Worm (Caenorhabditis elegans) whole organism, young adult: ENCODE results near the gene F13E9.12.

Experiments used
- B0019.2 ChIP-seq: fragments of 200-800 bp; sonication (Bioruptor generic); conservative IDR thresholded peaks from 2 replicates; pipeline ENCODE4 v1.3.6; 2022; ENCODE audit warnings: missing genetic modification reagents, missing genetic modification characterization, missing compliant biosample characterization
- B0336.3 ChIP-seq: fragments of 200-800 bp; sonication (Bioruptor generic); IDR thresholded peaks from 2 replicates; pipeline ENCODE4 v1.3.6; 2022; ENCODE audit warnings: missing genetic modification characterization, missing compliant biosample characterization
- C06A6.2 ChIP-seq: fragments of 200-800 bp; sonication (Bioruptor generic); conservative IDR thresholded peaks from 2 replicates; pipeline ENCODE4 v1.3.6; 2022; ENCODE audit warnings: missing genetic modification characterization, missing compliant biosample characterization
- C17E4.6 ChIP-seq: fragments of 200-800 bp; sonication (Bioruptor generic); IDR thresholded peaks from 2 replicates; pipeline ENCODE4 v1.3.6; 2022; ENCODE audit warnings: missing genetic modification reagents, missing genetic modification characterization, missing compliant biosample characterization
- D2030.7 ChIP-seq: fragments of 200-800 bp; sonication (Bioruptor generic); IDR thresholded peaks from 2 replicates; pipeline ENCODE4 v1.3.6; 2022; ENCODE audit warnings: missing genetic modification reagents, missing genetic modification characterization, missing compliant biosample characterization
- F52B5.7 ChIP-seq: sonication (generic microtip); optimal IDR thresholded peaks from 2 replicates; lab custom pipeline; 2016; ENCODE audit warnings: mild to moderate bottlenecking, missing genetic modification characterization, missing compliant biosample characterization
- F55B11.4 ChIP-seq: sonication (generic microtip); optimal IDR thresholded peaks from 2 replicates; lab custom pipeline; 2016; ENCODE audit warnings: missing compliant biosample characterization, missing genetic modification characterization, borderline replicate concordance; ENCODE audit not compliant: insufficient read depth
- F57C9.4 ChIP-seq: sonication (generic microtip); optimal IDR thresholded peaks from 2 replicates; lab custom pipeline; 2017; ENCODE audit warnings: mild to moderate bottlenecking, missing genetic modification characterization, missing compliant biosample characterization
- T26A5.8 ChIP-seq: sonication (generic microtip); optimal IDR thresholded peaks from 2 replicates; lab custom pipeline; 2016; ENCODE audit warnings: missing genetic modification characterization, missing compliant biosample characterization
- Y53F4B.3 ChIP-seq: fragments of 200-800 bp; sonication (Bioruptor generic); IDR thresholded peaks from 2 replicates; pipeline ENCODE4 v1.3.6; 2022; ENCODE audit warnings: missing genetic modification reagents, missing genetic modification characterization, missing compliant biosample characterization
- Y53G8AR.9 ChIP-seq: fragments of 200-800 bp; sonication (Bioruptor generic); conservative IDR thresholded peaks from 2 replicates; pipeline ENCODE4 v1.3.6; 2022; ENCODE audit warnings: missing genetic modification reagents, missing genetic modification characterization, missing compliant biosample characterization
- akir-1 ChIP-seq: fragments of 200-800 bp; sonication (Bioruptor generic); optimal IDR thresholded peaks from 2 replicates; lab custom pipeline; 2018; ENCODE audit warnings: mild to moderate bottlenecking, missing genetic modification characterization, moderate library complexity, missing compliant biosample characterization
- atf-7 ChIP-seq: sonication (generic microtip); optimal IDR thresholded peaks from 2 replicates; lab custom pipeline; 2017; ENCODE audit warnings: mild to moderate bottlenecking, missing genetic modification characterization, missing compliant biosample characterization
- attf-3 ChIP-seq: fragments of 200-800 bp; sonication (Bioruptor generic); conservative IDR thresholded peaks from 2 replicates; pipeline ENCODE4 v1.3.6; 2022; ENCODE audit warnings: missing genetic modification reagents, missing genetic modification characterization, missing compliant biosample characterization
- attf-6 ChIP-seq: fragments of 200-800 bp; sonication (Bioruptor generic); IDR thresholded peaks from 2 replicates; pipeline ENCODE4 v1.3.6; 2022; ENCODE audit warnings: missing genetic modification reagents, missing genetic modification characterization, missing compliant biosample characterization
- bed-1 ChIP-seq: fragments of 200-800 bp; sonication (Bioruptor generic); IDR thresholded peaks from 2 replicates; pipeline ENCODE4 v1.3.6; 2022; ENCODE audit warnings: missing genetic modification reagents, missing genetic modification characterization, missing compliant biosample characterization
- cebp-1 ChIP-seq, 2 experiments: fragments of 200-800 bp in 1 of 2; sonication (Bioruptor generic) in 1 of 2; sonication (generic microtip) in 1 of 2; IDR thresholded peaks in 1 of 2; optimal IDR thresholded peaks in 1 of 2; 2 replicates each; pipeline versions ENCODE4 v1.3.6 to Lab custom; 2017 to 2022; ENCODE audit warnings: missing compliant biosample characterization in 2 of 2, missing genetic modification characterization in 2 of 2, mild to moderate bottlenecking in 1 of 2, missing genetic modification reagents in 1 of 2, moderate library complexity in 1 of 2
- chd-7 ChIP-seq: sonication (generic microtip); optimal IDR thresholded peaks from 2 replicates; lab custom pipeline; 2016; ENCODE audit warnings: mild to moderate bottlenecking, missing genetic modification characterization, moderate library complexity, missing compliant biosample characterization
- dpl-1 ChIP-seq: fragments of 150-350 bp; optimal IDR thresholded peaks from 2 replicates; lab custom pipeline; 2014; ENCODE audit warnings: missing biosample characterization, missing genetic modification reagents, missing genetic modification characterization
- efl-1 ChIP-seq: fragments of 150-350 bp; optimal IDR thresholded peaks from 2 replicates; lab custom pipeline; 2014; ENCODE audit warnings: missing biosample characterization, missing genetic modification reagents, missing genetic modification characterization
- egl-44 ChIP-seq: fragments of 200-800 bp; sonication (Bioruptor generic); IDR thresholded peaks from 2 replicates; pipeline ENCODE4 v1.3.6; 2022; ENCODE audit warnings: missing genetic modification reagents, missing genetic modification characterization, missing compliant biosample characterization
- gei-17 ChIP-seq: fragments of 200-800 bp; sonication (Bioruptor generic); optimal IDR thresholded peaks from 2 replicates; lab custom pipeline; 2018; ENCODE audit warnings: mild to moderate bottlenecking, missing genetic modification characterization, missing compliant biosample characterization
- hlh-12 ChIP-seq: sonication (generic microtip); optimal IDR thresholded peaks from 2 replicates; lab custom pipeline; 2016; ENCODE audit warnings: missing genetic modification characterization, missing compliant biosample characterization
- let-526 ChIP-seq: fragments of 200-800 bp; sonication (Bioruptor generic); IDR thresholded peaks from 2 replicates; pipeline ENCODE4 v1.3.6; 2022; ENCODE audit warnings: missing genetic modification reagents, missing genetic modification characterization, missing compliant biosample characterization
- lin-26 ChIP-seq: fragments of 200-800 bp; sonication (Bioruptor generic); IDR thresholded peaks from 2 replicates; pipeline ENCODE4 v1.3.6; 2022; ENCODE audit warnings: missing genetic modification reagents, missing genetic modification characterization, missing compliant biosample characterization
- lin-54 ChIP-seq: fragments of 200-800 bp; sonication (Bioruptor generic); optimal IDR thresholded peaks from 2 replicates; lab custom pipeline; 2018; ENCODE audit warnings: mild to moderate bottlenecking, missing genetic modification characterization, missing compliant biosample characterization
- lir-1 ChIP-seq: fragments of 200-800 bp; sonication (Bioruptor generic); conservative IDR thresholded peaks from 2 replicates; pipeline ENCODE4 v1.3.6; 2022; ENCODE audit warnings: missing genetic modification reagents, missing genetic modification characterization, missing compliant biosample characterization
- lsl-1 ChIP-seq: fragments of 200-800 bp; sonication (Bioruptor generic); optimal IDR thresholded peaks from 2 replicates; lab custom pipeline; 2018; ENCODE audit warnings: mild to moderate bottlenecking, missing genetic modification characterization, moderate library complexity, missing compliant biosample characterization
- lsy-27 ChIP-seq: sonication (generic microtip); optimal IDR thresholded peaks from 2 replicates; lab custom pipeline; 2017; ENCODE audit warnings: missing genetic modification characterization, mild to moderate bottlenecking, missing compliant biosample characterization, antibody characterized with exemption, missing genotype, borderline replicate concordance; ENCODE audit not compliant: insufficient read depth
- madf-10 ChIP-seq: sonication (generic microtip); optimal IDR thresholded peaks from 2 replicates; lab custom pipeline; 2016; ENCODE audit warnings: mild to moderate bottlenecking, missing genetic modification characterization, missing compliant biosample characterization
- madf-6 ChIP-seq: fragments of 200-800 bp; sonication (Bioruptor generic); IDR thresholded peaks from 2 replicates; pipeline ENCODE4 v1.3.6; 2022; ENCODE audit warnings: missing genetic modification reagents, missing genetic modification characterization, missing compliant biosample characterization
- mes-4 ChIP-seq: sonication (generic microtip); optimal IDR thresholded peaks from 2 replicates; lab custom pipeline; 2016; ENCODE audit warnings: missing genotype, missing genetic modification characterization, missing compliant biosample characterization
- nfyb-1 ChIP-seq: fragments of 200-800 bp; sonication (Bioruptor generic); IDR thresholded peaks from 2 replicates; pipeline ENCODE4 v1.3.6; 2022; ENCODE audit warnings: missing genetic modification reagents, missing genetic modification characterization, missing compliant biosample characterization
- nhr-120 ChIP-seq: fragments of 200-800 bp; sonication (Bioruptor generic); IDR thresholded peaks from 2 replicates; pipeline ENCODE4 v1.3.6; 2022; ENCODE audit warnings: missing genetic modification characterization, missing compliant biosample characterization
- nhr-179 ChIP-seq: sonication (generic microtip); optimal IDR thresholded peaks from 2 replicates; lab custom pipeline; 2016; ENCODE audit warnings: mild to moderate bottlenecking, missing genetic modification characterization, missing compliant biosample characterization
- nhr-27 ChIP-seq: fragments of 200-800 bp; sonication (Bioruptor generic); optimal IDR thresholded peaks from 2 replicates; lab custom pipeline; 2018; ENCODE audit warnings: mild to moderate bottlenecking, missing genetic modification characterization, moderate library complexity, missing compliant biosample characterization
- nhr-80 ChIP-seq: sonication (generic microtip); optimal IDR thresholded peaks from 2 replicates; lab custom pipeline; 2016; ENCODE audit warnings: missing genetic modification characterization, missing compliant biosample characterization
- pbrm-1 ChIP-seq: fragments of 200-800 bp; sonication (Bioruptor generic); IDR thresholded peaks from 2 replicates; pipeline ENCODE4 v1.3.6; 2022; ENCODE audit warnings: missing genetic modification reagents, missing genetic modification characterization, missing compliant biosample characterization
- rcor-1 ChIP-seq: fragments of 200-800 bp; sonication (Bioruptor generic); IDR thresholded peaks from 2 replicates; pipeline ENCODE4 v1.3.6; 2022; ENCODE audit warnings: missing genetic modification reagents, missing genetic modification characterization, missing compliant biosample characterization
- repo-1 ChIP-seq: sonication (generic microtip); optimal IDR thresholded peaks from 2 replicates; lab custom pipeline; 2017; ENCODE audit warnings: mild to moderate bottlenecking, missing genetic modification characterization, missing compliant biosample characterization
- snpc-1.1 ChIP-seq: sonication (generic microtip); optimal IDR thresholded peaks from 2 replicates; lab custom pipeline; 2017; ENCODE audit warnings: missing genetic modification characterization, mild to moderate bottlenecking, missing compliant biosample characterization, antibody characterized with exemption, moderate library complexity, missing genotype, missing genetic modification reagents; ENCODE audit not compliant: insufficient read depth
- somi-1 ChIP-seq: fragments of 200-800 bp; sonication (Bioruptor generic); optimal IDR thresholded peaks from 2 replicates; lab custom pipeline; 2018; ENCODE audit warnings: mild to moderate bottlenecking, missing genetic modification characterization, missing compliant biosample characterization
- sptf-2 ChIP-seq: fragments of 200-800 bp; sonication (Bioruptor generic); optimal IDR thresholded peaks from 2 replicates; lab custom pipeline; 2018; ENCODE audit warnings: mild to moderate bottlenecking, missing genetic modification characterization, missing compliant biosample characterization
- tbx-9 ChIP-seq: sonication (generic microtip); optimal IDR thresholded peaks from 2 replicates; lab custom pipeline; 2016; ENCODE audit warnings: borderline replicate concordance, missing genetic modification characterization, inconsistent platforms, missing compliant biosample characterization
- zfh-2 ChIP-seq: fragments of 200-800 bp; sonication (Bioruptor generic); conservative IDR thresholded peaks from 2 replicates; pipeline ENCODE4 v1.3.6; 2022; ENCODE audit warnings: missing genetic modification reagents, missing genetic modification characterization, missing compliant biosample characterization
- zim-3 ChIP-seq: sonication (generic microtip); optimal IDR thresholded peaks from 2 replicates; lab custom pipeline; 2017; ENCODE audit warnings: mild to moderate bottlenecking, missing genetic modification characterization, moderate library complexity, missing compliant biosample characterization

Gene F13E9.12

ce11 chrIV:10874527-10874926 is at the start of gene F13E9.12:
F13E9.12 (minus strand) TSS chrIV:10874627.
- no peak for TF ChIP-seq nhr-27
- TF ChIP-seq mes-4 (tag; lab: Kevin White, UChicago), result no peak
- no peak for TF ChIP-seq lin-26
- no peak for TF ChIP-seq snpc-1.1
- TF ChIP-seq dpl-1 (GFP tag; lab: Kevin White, UChicago), result no peak
- TF ChIP-seq nhr-179 (tag; lab: Kevin White, UChicago), result no peak
- TF ChIP-seq lin-54 (GFP tag; lab: Kevin White, UChicago), result no peak
- TF ChIP-seq somi-1, result no peak
- TF ChIP-seq repo-1 (tag; lab: Kevin White, UChicago), result no peak
- no peak for TF ChIP-seq zfh-2
- no peak for TF ChIP-seq sptf-2
- no peak for TF ChIP-seq F57C9.4 (tag; lab: Kevin White, UChicago)
- TF ChIP-seq D2030.7, result no peak
- TF ChIP-seq T26A5.8, result no peak
- no peak for TF ChIP-seq lsy-27

- no peak for TF ChIP-seq F52B5.7
- no peak for TF ChIP-seq T26A5.8
- TF ChIP-seq madf-6 (GFP tag; lab: Robert Waterston, UW), result no peak
- TF ChIP-seq F55B11.4, result no peak
- TF ChIP-seq chd-7 (tag; lab: Kevin White, UChicago), result no peak
- no peak for TF ChIP-seq let-526 (GFP tag; lab: Robert Waterston, UW)
- TF ChIP-seq hlh-12, result no peak
- TF ChIP-seq akir-1 (GFP tag; lab: Kevin White, UChicago), result no peak
- TF ChIP-seq egl-44, result no peak
- no peak for TF ChIP-seq nhr-179 (tag; lab: Kevin White, UChicago)
- no peak for TF ChIP-seq lir-1 (GFP tag; lab: Robert Waterston, UW)
- TF ChIP-seq cebp-1 (GFP tag; IDR thresholded peaks at IDR 0.05; lab: Robert Waterston, UW), result no peak
- TF ChIP-seq cebp-1 (tag; optimal IDR thresholded peaks at IDR 0.05; lab: Kevin White, UChicago), result no peak
- TF ChIP-seq nhr-80 (tag; lab: Kevin White, UChicago), result no peak
- no peak for TF ChIP-seq Y53G8AR.9
These were observed 45.3 kb upstream of the F13E9.12 start, which contains the start of gene rbr-2 for ce11 chrIV:10919770-10920169. rbr-2 (plus strand) TSS chrIV:10920070.

ce11 chrIV:10918877-10919560 is 44.6 kb upstream of the F13E9.12 start:
- TF ChIP-seq madf-6 (GFP tag; lab: Robert Waterston, UW), result peak; percentile 96
- no peak for TF ChIP-seq mes-4 (tag; lab: Kevin White, UChicago)
- no peak for TF ChIP-seq attf-6 (GFP tag; lab: Robert Waterston, UW)
- TF ChIP-seq C17E4.6 (GFP tag; lab: Robert Waterston, UW), result no peak
- TF ChIP-seq lsl-1 (GFP tag; lab: Kevin White, UChicago), result peak; percentile 93
- no peak for TF ChIP-seq tbx-9 (tag; lab: Kevin White, UChicago)
- TF ChIP-seq gei-17 (GFP tag; lab: Kevin White, UChicago), result peak; percentile 24
- TF ChIP-seq pbrm-1, result 0 out of 2 replicates have a peak, but pooled peaks have one; percentile 32
- no peak for TF ChIP-seq atf-7
- peak; percentile 46 for TF ChIP-seq lin-54 (GFP tag; lab: Kevin White, UChicago)
- TF ChIP-seq nfyb-1, result peak; percentile 62; the same call in 1 of the 2 replicates
- TF ChIP-seq efl-1 (GFP tag; lab: Kevin White, UChicago), result no peak
- peak; percentile 74; the same call in 1 of the 2 replicates for TF ChIP-seq lir-1 (GFP tag; lab: Robert Waterston, UW)
- TF ChIP-seq zim-3, result no peak
- TF ChIP-seq rcor-1 (GFP tag; lab: Robert Waterston, UW), result no peak
- TF ChIP-seq nhr-120 (GFP tag; lab: Robert Waterston, UW), result no peak
- no peak for TF ChIP-seq C06A6.2
- TF ChIP-seq T26A5.8, result no peak
- no peak for TF ChIP-seq F57C9.4 (tag; lab: Kevin White, UChicago)
- no peak for TF ChIP-seq Y53F4B.3 (GFP tag; lab: Robert Waterston, UW)
- TF ChIP-seq bed-1 (GFP tag; lab: Robert Waterston, UW), result no peak
- 0 out of 2 replicates have a peak, but pooled peaks have one; percentile 20 for TF ChIP-seq attf-3
- peak; percentile 44 for TF ChIP-seq madf-10 (tag; lab: Kevin White, UChicago)
- TF ChIP-seq B0019.2, result no peak
- TF ChIP-seq B0336.3, result peak; percentile 74
